Worm (Caenorhabditis elegans): ENCODE data around the gene csr-1.

ce11 chrIV:7920126-7920525 is 36.9 kb upstream of the csr-1 start, which contains the start of gene C49H3.16:
- TF ChIP-seq R02D3.7 (tag; optimal IDR thresholded peaks at IDR 0.05) (no peak), ZK546.5 (tag; optimal IDR thresholded peaks at IDR 0.05) (no peak), fkh-10 (GFP tag; optimal IDR thresholded peaks at IDR 0.05) (no peak), nhr-77 (tag; optimal IDR thresholded peaks at IDR 0.05) (no peak), ama-1 (optimal IDR thresholded peaks at IDR 0.05) (no peak), nhr-12 (tag; optimal IDR thresholded peaks at IDR 0.05) (no peak), ceh-16 (tag; optimal IDR thresholded peaks at IDR 0.05) (no peak), unc-39 (tag; optimal IDR thresholded peaks at IDR 0.05) (no peak), zag-1 (tag; optimal IDR thresholded peaks at IDR 0.05) (no peak)
